Fruit fly (Drosophila melanogaster) whole organism, embryonic: Measurements from ENCODE around the gene Ac3.

Experiments used
- CG11085 ChIP-seq: fragments of 200-800 bp; sonication (Bioruptor generic); IDR thresholded peaks from 2 replicates; pipeline ENCODE4 v1.3.6; 2022; ENCODE audit warnings: missing biosample characterization, missing genetic modification characterization
- CG1647 ChIP-seq: fragments of 200-800 bp; sonication (Bioruptor generic); optimal IDR thresholded peaks from 3 replicates; lab custom pipeline; 2016; ENCODE audit warnings: missing biosample characterization, missing genetic modification characterization
- CG18011 ChIP-seq: fragments of 200-800 bp; sonication (Bioruptor generic); optimal IDR thresholded peaks from 2 replicates; lab custom pipeline; 2017; ENCODE audit warnings: missing biosample characterization, missing genetic modification characterization, mild to moderate bottlenecking, moderate library complexity, missing genotype
- Nf-YB ChIP-seq: fragments of 200-800 bp; sonication (Bioruptor generic); optimal IDR thresholded peaks from 3 replicates; lab custom pipeline; 2019; ENCODE audit warnings: missing biosample characterization, mild to moderate bottlenecking, missing genetic modification characterization, moderate library complexity
- fd64A ChIP-seq: fragments of 200-800 bp; sonication (Bioruptor generic); optimal IDR thresholded peaks from 3 replicates; lab custom pipeline; 2018; ENCODE audit warnings: missing biosample characterization, mild to moderate bottlenecking, missing genetic modification characterization
- insv ChIP-seq, 2 experiments: fragments of 200-800 bp; sonication (Bioruptor generic); optimal IDR thresholded peaks; 3 replicates each; lab custom pipeline; 2016 to 2018; ENCODE audit warnings: missing biosample characterization in 2 of 2, missing genetic modification characterization in 2 of 2
- lab ChIP-seq: fragments of 200-800 bp; sonication (Bioruptor generic); optimal IDR thresholded peaks from 3 replicates; lab custom pipeline; 2017; ENCODE audit warnings: missing biosample characterization, missing genetic modification characterization, mild to moderate bottlenecking, moderate library complexity, missing genetic modification reagents

DNA sequence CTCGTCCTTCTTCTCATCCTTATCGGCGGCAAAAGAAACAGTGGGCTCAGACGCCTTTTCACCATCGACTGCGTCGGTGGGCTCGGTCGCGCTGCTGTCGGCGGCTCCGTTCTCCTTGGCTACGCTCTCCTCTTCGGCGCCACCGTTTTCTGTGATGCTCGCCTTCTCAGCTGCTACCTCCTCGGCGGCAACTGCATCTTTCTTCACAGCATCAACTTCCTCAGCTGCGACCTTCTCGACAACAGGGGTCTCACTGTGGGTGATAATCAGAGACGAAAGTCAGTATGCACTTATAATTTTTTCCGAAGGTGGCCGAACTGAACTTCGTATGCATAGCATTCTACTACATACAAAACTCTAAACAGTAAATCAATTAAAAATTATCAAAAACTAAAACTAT, 4.4 kb upstream of the Ac3 start:
- no peak for TF ChIP-seq insv (GFP tag; optimal IDR thresholded peaks at IDR 0.05; lab: Kevin White, UChicago)
- no peak for TF ChIP-seq Nf-YB (GFP tag; lab: Kevin White, UChicago)
- no peak for TF ChIP-seq CG1647 (GFP tag; lab: Kevin White, UChicago)
- no peak for TF ChIP-seq CG18011 (GFP tag; lab: Kevin White, UChicago)
- no peak for TF ChIP-seq lab (GFP tag; lab: Kevin White, UChicago)
- no peak for TF ChIP-seq fd64A (GFP tag; lab: Kevin White, UChicago)
- no peak for TF ChIP-seq CG11085 (GFP tag; lab: Robert Waterston, UW)
